Fruit fly (Drosophila melanogaster): Measurements from ENCODE around the gene CG44038.
A peak's percentile ranks its signal among the peaks of the same experiment; 100 is the strongest.

The CG44038 gene

DNA sequence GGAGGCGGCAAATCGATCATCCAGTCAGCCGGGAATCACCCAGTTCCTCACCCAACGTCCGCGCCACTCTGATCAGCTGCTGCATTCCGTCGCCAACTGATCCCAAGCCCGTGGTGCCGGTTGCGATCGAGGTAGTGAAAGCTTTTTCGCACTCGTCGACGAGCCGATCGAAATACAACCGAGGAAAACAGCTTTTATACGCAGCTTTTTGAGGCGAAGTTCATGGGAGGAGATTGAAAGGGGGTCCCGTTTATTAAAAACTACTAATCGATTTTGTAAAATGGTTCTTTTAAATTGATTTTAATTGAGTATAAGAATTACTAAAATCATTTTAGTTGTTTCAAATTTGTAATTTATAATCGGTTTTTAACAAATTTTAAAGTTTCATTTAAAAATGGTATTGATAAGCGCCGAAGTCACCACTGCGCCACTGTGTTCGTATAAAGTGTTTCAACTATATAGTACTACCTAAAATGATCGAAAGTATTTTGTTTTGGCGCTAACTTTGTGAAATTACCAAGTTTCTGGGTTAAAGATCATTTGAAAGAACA is 39.3 kb upstream of the CG44038 start, which contains the start of gene CG4860 (continued):
- TF ChIP-seq hbn (GFP tag; IDR thresholded peaks at IDR 0.05; ENCODE audit: partially characterized antibody): no peak
- peak; percentile 25 for TF ChIP-seq Usf (GFP tag; optimal IDR thresholded peaks at IDR 0.05)
- 0 out of 3 replicates have a peak, but pooled peaks have one; percentile 53 for TF ChIP-seq CG2199 (GFP tag; IDR thresholded peaks at IDR 0.05)
- TF ChIP-seq Atf6 (GFP tag; IDR thresholded peaks at IDR 0.05): peak; percentile 89
- no peak for TF ChIP-seq grn (GFP tag; optimal IDR thresholded peaks at IDR 0.05)
- peak; percentile 1 for TF ChIP-seq CG15073 (GFP tag; optimal IDR thresholded peaks at IDR 0.05)
- peak; percentile 89 for TF ChIP-seq nmo (GFP tag; optimal IDR thresholded peaks at IDR 0.05)
- peak; percentile 89 for TF ChIP-seq CG12391 (tag; optimal IDR thresholded peaks at IDR 0.05)
- TF ChIP-seq chif (GFP tag; optimal IDR thresholded peaks at IDR 0.05): peak; percentile 78 to 82
- peak; percentile 57 for TF ChIP-seq CG2202 (tag; optimal IDR thresholded peaks at IDR 0.05)
- TF ChIP-seq pho (GFP tag; optimal IDR thresholded peaks at IDR 0.05): peak; percentile 85
- peak; percentile 55 for TF ChIP-seq CG33213 (GFP tag; optimal IDR thresholded peaks at IDR 0.05)
- TF ChIP-seq fu2 (GFP tag; optimal IDR thresholded peaks at IDR 0.05): peak; percentile 86
- TF ChIP-seq pzg (GFP tag; optimal IDR thresholded peaks at IDR 0.05): peak; percentile 5
- peak; percentile 86 for TF ChIP-seq Side (GFP tag; optimal IDR thresholded peaks at IDR 0.05)
- peak; percentile 90 for TF ChIP-seq Dek (tag; optimal IDR thresholded peaks at IDR 0.05)

DNA sequence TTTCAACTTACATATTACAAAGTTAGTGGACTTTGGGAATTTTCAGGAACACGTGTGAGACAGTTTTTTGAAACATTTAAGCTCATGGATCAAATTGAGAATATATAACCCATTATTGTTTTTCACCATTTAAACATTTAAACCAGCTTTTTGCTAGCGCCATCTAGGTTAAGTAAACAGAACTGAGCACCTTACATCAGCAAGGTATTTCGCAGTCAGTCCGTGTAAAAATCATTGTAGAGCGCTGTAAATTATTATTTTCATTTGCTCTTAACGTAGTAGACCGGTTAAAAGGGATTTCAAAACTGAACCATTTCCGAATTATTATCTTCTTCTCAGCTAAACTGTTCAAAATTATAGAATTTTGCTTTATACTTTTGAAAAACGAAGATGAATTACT is 38.7 kb upstream of the CG44038 start, which contains the start of gene Rsbp15:
TSS of gene Rsbp15 (plus strand) at position 295 of the 400 bp plus-strand sequence.
- TF ChIP-seq CG10462 (GFP tag; optimal IDR thresholded peaks at IDR 0.05) (no peak), phol (tag; optimal IDR thresholded peaks at IDR 0.05) (peak; percentile 13), pnt (GFP tag; optimal IDR thresholded peaks at IDR 0.05) (peak; percentile 11), CG32532 (GFP tag; IDR thresholded peaks at IDR 0.05) (peak; percentile 6; the same call in 1 of the 2 replicates), inv (GFP tag; IDR thresholded peaks at IDR 0.05; ENCODE audit: partially characterized antibody) (peak; percentile 36; the same call in 1 of the 2 replicates), CG9932 (GFP tag; IDR thresholded peaks at IDR 0.05) (peak; percentile 47), stwl (tag; optimal IDR thresholded peaks at IDR 0.05) (peak; percentile 38), CG2202 (tag; optimal IDR thresholded peaks at IDR 0.05) (no peak), CG6791 (GFP tag; IDR thresholded peaks at IDR 0.05; ENCODE audit: partially characterized antibody) (peak; percentile 45; the same call in 2 of the 3 replicates), Dll (GFP tag; IDR thresholded peaks at IDR 0.05; ENCODE audit: partially characterized antibody) (no peak), CG7928 (GFP tag; optimal IDR thresholded peaks at IDR 0.05) (no peak), TFAM (GFP tag; optimal IDR thresholded peaks at IDR 0.05) (no peak), CG6272 (GFP tag; IDR thresholded peaks at IDR 0.05) (peak; percentile 33; the same call in 1 of the 2 replicates), Ptx1 (GFP tag; IDR thresholded peaks at IDR 0.05) (peak; percentile 35; the same call in 1 of the 2 replicates), CG2889 (GFP tag; IDR thresholded peaks at IDR 0.05) (no peak), CG4730 (GFP tag; IDR thresholded peaks at IDR 0.05) (no peak), ken (GFP tag; IDR thresholded peaks at IDR 0.05) (0 out of 3 replicates have a peak, but pooled peaks have one; percentile 16), NFAT (GFP tag; IDR thresholded peaks at IDR 0.05) (peak; percentile 43; the same call in 1 of the 2 replicates), sima (GFP tag; optimal IDR thresholded peaks at IDR 0.05) (no peak), CG18599 (GFP tag; optimal IDR thresholded peaks at IDR 0.05) (no peak), unpg (GFP tag; optimal IDR thresholded peaks at IDR 0.05) (no peak), prd (optimal IDR thresholded peaks at IDR 0.05) (peak in 1 of 2 experiments; percentile 87), prd (GFP tag; IDR thresholded peaks at IDR 0.05) (no peak), Camta (GFP tag; optimal IDR thresholded peaks at IDR 0.05) (no peak), lmd (GFP tag; IDR thresholded peaks at IDR 0.05) (no peak), CG17829 (tag; optimal IDR thresholded peaks at IDR 0.05) (no peak), CG11456 (GFP tag; IDR thresholded peaks at IDR 0.05) (peak; percentile 30; the same call in 1 of the 3 replicates), pita (GFP tag; optimal IDR thresholded peaks at IDR 0.05) (peak; percentile 31), CG31224 (GFP tag; IDR thresholded peaks at IDR 0.05) (no peak), CG16815 (GFP tag; optimal IDR thresholded peaks at IDR 0.05) (no peak), cas (GFP tag; IDR thresholded peaks at IDR 0.05) (no peak), ssp (GFP tag; IDR thresholded peaks at IDR 0.05) (no peak), tio (GFP tag; optimal IDR thresholded peaks at IDR 0.05) (no peak), Bgb (GFP tag; IDR thresholded peaks at IDR 0.05; ENCODE audit: partially characterized antibody) (peak; percentile 72), sr (GFP tag; IDR thresholded peaks at IDR 0.05) (no peak)

Measured in whole organism, embryonic.